Worm (Caenorhabditis elegans) whole organism, L4 larva: ENCODE measurements around the gene snr-4.
A peak's percentile ranks its signal among the peaks of the same experiment; 100 is the strongest.

Experiments used
- D1046.2 ChIP-seq: fragments of 200-800 bp; sonication (Bioruptor generic); IDR thresholded peaks from 2 replicates; pipeline ENCODE4 v1.3.6; 2022; ENCODE audit warnings: missing genetic modification characterization, missing compliant biosample characterization
- F44E2.7 ChIP-seq: fragments of 200-800 bp; sonication (Bioruptor generic); IDR thresholded peaks from 2 replicates; pipeline ENCODE4 v2.1.2; 2022; ENCODE audit warnings: missing genetic modification characterization, missing compliant biosample characterization
- T20F7.1 ChIP-seq: fragments of 200-800 bp; sonication (Bioruptor generic); optimal IDR thresholded peaks from 2 replicates; lab custom pipeline; 2018; ENCODE audit warnings: mild to moderate bottlenecking, missing genetic modification characterization, missing compliant biosample characterization
- Y105C5A.15 ChIP-seq: fragments of 200-800 bp; sonication (Bioruptor generic); IDR thresholded peaks from 2 replicates; pipeline ENCODE4 v1.3.6; 2022; ENCODE audit warnings: missing genetic modification characterization, missing compliant biosample characterization
- Y5F2A.4 ChIP-seq: fragments of 200-800 bp; sonication (Bioruptor generic); optimal IDR thresholded peaks from 2 replicates; lab custom pipeline; 2018; ENCODE audit warnings: mild to moderate bottlenecking, missing genetic modification characterization, missing compliant biosample characterization
- ZK337.2 ChIP-seq: fragments of 200-800 bp; sonication (Bioruptor generic); IDR thresholded peaks from 2 replicates; pipeline ENCODE4 v1.3.6; 2022; ENCODE audit warnings: missing genetic modification reagents, missing genetic modification characterization, missing compliant biosample characterization
- aha-1 ChIP-seq: fragments of 150-350 bp; peaks from one replicate; lab custom pipeline; 2014; ENCODE audit warnings: missing biosample characterization, missing genetic modification characterization
- ceh-20 ChIP-seq: fragments of 200-800 bp; sonication (Bioruptor generic); IDR thresholded peaks from 2 replicates; pipeline ENCODE4 v1.3.6; 2022; ENCODE audit warnings: missing genetic modification reagents, missing genetic modification characterization, missing compliant biosample characterization
- ceh-62 ChIP-seq: sonication (generic microtip); optimal IDR thresholded peaks from 2 replicates; lab custom pipeline; 2017; ENCODE audit warnings: missing biosample characterization, missing genetic modification characterization
- ces-1 ChIP-seq: fragments of 150-350 bp; sonication (generic microtip); optimal IDR thresholded peaks from 4 replicates; lab custom pipeline; 2014; ENCODE audit warnings: missing biosample characterization, missing genetic modification reagents, missing genetic modification characterization
- ctbp-1 ChIP-seq: fragments of 200-800 bp; sonication (Bioruptor generic); IDR thresholded peaks from 2 replicates; pipeline ENCODE4 v1.3.6; 2022; ENCODE audit warnings: missing genetic modification reagents, missing genetic modification characterization, missing compliant biosample characterization
- daf-16 ChIP-seq, 3 experiments: sonication (generic microtip); optimal IDR thresholded peaks; 2 replicates each; lab custom pipeline; 2016 to 2017; ENCODE audit warnings: missing genetic modification characterization in 3 of 3, missing genetic modification reagents in 3 of 3, mild to moderate bottlenecking in 2 of 3, missing compliant biosample characterization in 2 of 3, missing biosample characterization in 1 of 3, moderate library complexity in 1 of 3
- dmd-6 ChIP-seq: fragments of 200-800 bp; sonication (Bioruptor generic); IDR thresholded peaks from 2 replicates; pipeline ENCODE4 v1.3.6; 2022; ENCODE audit warnings: missing genetic modification reagents, missing genetic modification characterization, missing compliant biosample characterization
- dmd-8 ChIP-seq: fragments of 200-800 bp; sonication (Bioruptor generic); IDR thresholded peaks from 2 replicates; pipeline ENCODE4 v1.3.6; 2022; ENCODE audit warnings: missing genetic modification characterization, missing compliant biosample characterization
- dpl-1 ChIP-seq: fragments of 150-350 bp; optimal IDR thresholded peaks from 2 replicates; lab custom pipeline; 2014; ENCODE audit warnings: missing biosample characterization, missing genetic modification reagents, missing genetic modification characterization
- dve-1 ChIP-seq: sonication (generic microtip); optimal IDR thresholded peaks from 2 replicates; lab custom pipeline; 2017; ENCODE audit warnings: antibody characterized with exemption, mild to moderate bottlenecking, missing genetic modification characterization, missing compliant biosample characterization; ENCODE audit not compliant: insufficient read depth
- egl-43 ChIP-seq: fragments of 200-800 bp; sonication (Bioruptor generic); IDR thresholded peaks from 2 replicates; pipeline ENCODE4 v1.3.6; 2022; ENCODE audit warnings: missing genetic modification reagents, missing genetic modification characterization, missing compliant biosample characterization
- fos-1 ChIP-seq: fragments of 150-350 bp; optimal IDR thresholded peaks from 2 replicates; lab custom pipeline; 2014; ENCODE audit warnings: missing biosample characterization, missing genetic modification characterization
- hif-1 ChIP-seq, 2 experiments: sonication (generic microtip); optimal IDR thresholded peaks; 2 replicates each; lab custom pipeline; 2016 to 2017; ENCODE audit warnings: missing compliant biosample characterization in 2 of 2, missing genetic modification characterization in 2 of 2, missing genetic modification reagents in 2 of 2, missing genotype in 2 of 2, mild to moderate bottlenecking in 1 of 2
- hlh-11 ChIP-seq: fragments of 200-800 bp; sonication (Bioruptor generic); optimal IDR thresholded peaks from 2 replicates; lab custom pipeline; 2018; ENCODE audit warnings: mild to moderate bottlenecking, missing genetic modification characterization, missing compliant biosample characterization
- lin-13 ChIP-seq: fragments of 150-350 bp; optimal IDR thresholded peaks from 2 replicates; lab custom pipeline; 2014; ENCODE audit warnings: missing biosample characterization, missing genetic modification reagents, missing genetic modification characterization
- lin-15B ChIP-seq: fragments of 150-350 bp; sonication (generic microtip); optimal IDR thresholded peaks from 3 replicates; lab custom pipeline; 2014; ENCODE audit warnings: missing biosample characterization, missing genetic modification characterization
- lin-38 ChIP-seq: fragments of 200-800 bp; sonication (Bioruptor generic); IDR thresholded peaks from 2 replicates; pipeline ENCODE4 v1.3.6; 2022; ENCODE audit warnings: missing genetic modification reagents, missing genetic modification characterization, missing compliant biosample characterization
- lsy-2 ChIP-seq, 2 experiments: fragments of 150-350 bp in 1 of 2; sonication (generic microtip) in 1 of 2; optimal IDR thresholded peaks; 2 replicates each; lab custom pipeline; 2014 to 2017; ENCODE audit warnings: missing biosample characterization in 2 of 2, missing genetic modification characterization in 2 of 2
- madf-9 ChIP-seq: fragments of 200-800 bp; sonication (Bioruptor generic); conservative IDR thresholded peaks from 2 replicates; pipeline ENCODE4 v1.3.6; 2022; ENCODE audit warnings: missing genetic modification reagents, missing genetic modification characterization, missing compliant biosample characterization
- mdt-29 ChIP-seq: fragments of 200-800 bp; sonication (Bioruptor generic); IDR thresholded peaks from 2 replicates; pipeline ENCODE4 v1.3.6; 2022; ENCODE audit warnings: missing genetic modification reagents, missing genetic modification characterization, missing compliant biosample characterization
- mep-1 ChIP-seq: fragments of 150-350 bp; sonication (generic microtip); optimal IDR thresholded peaks from 3 replicates; lab custom pipeline; 2014; ENCODE audit warnings: missing biosample characterization, missing genetic modification characterization
- mes-2 ChIP-seq: sonication (generic microtip); optimal IDR thresholded peaks from 2 replicates; lab custom pipeline; 2016; ENCODE audit warnings: missing genotype, mild to moderate bottlenecking, missing genetic modification characterization, missing compliant biosample characterization; ENCODE audit not compliant: poor library complexity, severe bottlenecking
- nhr-25 ChIP-seq: sonication (generic microtip); optimal IDR thresholded peaks from 2 replicates; lab custom pipeline; 2017; ENCODE audit warnings: missing genetic modification characterization, mild to moderate bottlenecking, missing compliant biosample characterization, antibody characterized with exemption, moderate library complexity, borderline replicate concordance; ENCODE audit not compliant: insufficient read depth
- nhr-42 ChIP-seq: fragments of 200-800 bp; sonication (Bioruptor generic); IDR thresholded peaks from 2 replicates; pipeline ENCODE4 v1.3.6; 2022; ENCODE audit warnings: missing genetic modification characterization, missing compliant biosample characterization
- nhr-48 ChIP-seq: sonication (generic microtip); optimal IDR thresholded peaks from 2 replicates; lab custom pipeline; 2016; ENCODE audit warnings: mild to moderate bottlenecking, missing genetic modification characterization, missing compliant biosample characterization
- nhr-6 ChIP-seq: fragments of 150-350 bp; optimal IDR thresholded peaks from 2 replicates; lab custom pipeline; 2014; ENCODE audit warnings: missing biosample characterization, missing genetic modification characterization
- pha-4 ChIP-seq, 2 experiments: fragments of 150-350 bp in 1 of 2; fragments of 200-800 bp in 1 of 2; sonication (Bioruptor generic) in 1 of 2; IDR thresholded peaks in 1 of 2; optimal IDR thresholded peaks in 1 of 2; 2 replicates each; pipeline versions ENCODE4 v1.3.6 to Lab custom; 2014 to 2022; ENCODE audit warnings: missing genetic modification characterization in 2 of 2, missing genetic modification reagents in 2 of 2, missing biosample characterization in 1 of 2, missing compliant biosample characterization in 1 of 2
- rbr-2 ChIP-seq: sonication (generic microtip); optimal IDR thresholded peaks from 2 replicates; lab custom pipeline; 2016; ENCODE audit warnings: missing genotype, missing genetic modification characterization, missing compliant biosample characterization
- unc-130 ChIP-seq: sonication (generic microtip); optimal IDR thresholded peaks from 2 replicates; lab custom pipeline; 2016; ENCODE audit warnings: missing genetic modification reagents, missing genetic modification characterization, missing compliant biosample characterization
- unc-62 ChIP-seq, 3 experiments: fragments of 150-350 bp in 1 of 3; sonication (generic microtip); optimal IDR thresholded peaks in 2 of 3; peaks in 1 of 3; 1 replicate in 1 of 3; 2 replicates in 2 of 3; lab custom pipeline; 2014 to 2017; ENCODE audit warnings: missing biosample characterization in 3 of 3, missing genetic modification characterization in 3 of 3, missing genetic modification reagents in 3 of 3, missing genotype in 1 of 3
- zfp-3 ChIP-seq: fragments of 200-800 bp; sonication (Bioruptor generic); conservative IDR thresholded peaks from 2 replicates; pipeline ENCODE4 v1.3.6; 2022; ENCODE audit warnings: missing genetic modification reagents, missing genetic modification characterization, missing compliant biosample characterization
- ztf-11 ChIP-seq: fragments of 150-350 bp; optimal IDR thresholded peaks from 2 replicates; lab custom pipeline; 2014; ENCODE audit warnings: missing biosample characterization, missing genetic modification characterization
- ztf-7 ChIP-seq: fragments of 150-350 bp; optimal IDR thresholded peaks from 2 replicates; lab custom pipeline; 2014; ENCODE audit warnings: missing biosample characterization, missing genetic modification characterization

The snr-4 gene

DNA sequence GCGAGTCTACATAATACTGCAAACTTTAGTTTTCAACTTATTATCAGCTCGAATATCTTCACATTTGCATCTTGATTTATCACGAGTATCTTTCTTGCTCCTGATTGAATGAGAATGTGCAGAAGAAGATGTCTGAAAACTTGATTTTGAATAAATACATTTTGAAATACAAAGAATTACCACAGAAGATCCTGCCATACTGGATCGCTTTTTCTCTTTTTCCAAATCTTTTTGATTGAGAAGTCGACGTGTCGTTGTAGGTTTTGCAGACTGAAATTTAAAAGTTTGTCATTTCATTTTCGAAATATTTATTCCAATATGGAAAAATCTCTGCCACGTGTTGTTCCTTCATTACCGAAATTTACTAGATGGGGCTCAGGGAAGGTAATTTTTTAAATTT, 16.3 kb upstream of the snr-4 start, which contains the start of gene C52E4.12:
TSS of gene C52E4.12 (plus strand) at position 301 of the 400 bp plus-strand sequence.
- no peak for TF ChIP-seq ZK337.2 (GFP tag; lab: Robert Waterston, UW)
- TF ChIP-seq fos-1 (tag; lab: Kevin White, UChicago), result no peak
- TF ChIP-seq madf-9 (GFP tag; lab: Robert Waterston, UW), result no peak
- no peak for TF ChIP-seq lin-15B
- no peak for TF ChIP-seq lin-13 (GFP tag; lab: Kevin White, UChicago)
- no peak for TF ChIP-seq nhr-42
- TF ChIP-seq T20F7.1 (GFP tag; lab: Kevin White, UChicago), result no peak
- TF ChIP-seq D1046.2 (GFP tag; lab: Robert Waterston, UW), result no peak
- TF ChIP-seq ztf-11 (tag; lab: Kevin White, UChicago), result no peak
- TF ChIP-seq hif-1 (tag; optimal IDR thresholded peaks at IDR 0.05; lab: Kevin White, UChicago), result no peak

DNA sequence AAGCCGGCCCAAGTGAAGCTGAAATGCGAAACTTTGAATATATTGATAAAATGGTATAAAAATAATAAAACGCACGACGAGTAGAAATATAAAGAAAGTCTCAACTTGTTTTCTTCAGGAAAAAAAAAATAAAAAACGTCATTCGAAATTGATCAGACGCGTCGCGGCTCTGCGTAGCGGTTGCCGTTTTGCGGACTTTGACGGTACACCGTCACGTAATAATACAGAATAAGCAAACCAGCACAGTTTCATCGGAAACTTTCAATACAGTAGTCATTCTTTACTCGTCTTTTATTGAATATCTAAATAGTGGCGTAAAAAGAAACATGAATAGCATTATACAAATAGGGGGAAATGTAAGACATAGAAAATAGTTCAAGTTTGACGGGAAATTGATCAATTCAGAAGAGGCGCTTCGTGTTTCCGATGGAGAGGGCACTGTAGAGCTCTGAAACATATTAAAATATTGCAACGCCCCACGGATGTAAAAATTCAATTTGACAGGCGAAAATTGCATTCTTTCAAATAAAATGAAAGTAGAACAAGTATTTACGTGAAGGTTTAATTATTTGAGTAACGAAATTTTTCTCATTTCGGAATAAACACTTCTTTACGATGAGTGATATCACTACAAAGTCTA, 14.3 kb upstream of the snr-4 start, which contains the start of the genes cyl-1 and C52E4.7:
TSS of gene cyl-1 (minus strand) at position 18 of the 640 bp plus-strand sequence.
TSS of gene C52E4.7 (plus strand) at position 590 of the 640 bp plus-strand sequence.
- TF ChIP-seq egl-43 (GFP tag; lab: Robert Waterston, UW) (no peak), rbr-2 (peak; percentile 45), mep-1 (tag; lab: Kevin White, UChicago) (no peak), ztf-7 (tag; lab: Kevin White, UChicago) (no peak), nhr-6 (tag; lab: Kevin White, UChicago) (peak; percentile 94), lin-38 (GFP tag; lab: Robert Waterston, UW) (peak; percentile 56), unc-130 (GFP tag; lab: Kevin White, UChicago) (no peak), pha-4 (GFP tag; IDR thresholded peaks at IDR 0.05; lab: Robert Waterston, UW) (no peak), pha-4 (tag; optimal IDR thresholded peaks at IDR 0.05; lab: Kevin White, UChicago) (no peak), unc-62 (GFP tag; optimal IDR thresholded peaks at IDR 0.05 in 1 of 2; lab: Kevin White, UChicago) (peak in 1 of 2 experiments; percentile 58), unc-62 (tag; optimal IDR thresholded peaks at IDR 0.05; lab: Kevin White, UChicago) (no peak), dmd-8 (no peak), Y5F2A.4 (GFP tag; lab: Kevin White, UChicago) (no peak), mes-2 (peak; percentile 73), ctbp-1 (GFP tag; lab: Robert Waterston, UW) (no peak), hlh-11 (tag; lab: Kevin White, UChicago) (no peak), ceh-62 (no peak), daf-16 (GFP tag; optimal IDR thresholded peaks at IDR 0.05; lab: Kevin White, UChicago) (no peak), daf-16 (tag; optimal IDR thresholded peaks at IDR 0.05; lab: Kevin White, UChicago) (peak; percentile 56), dmd-6 (no peak), aha-1 (peak; percentile 41), F44E2.7 (GFP tag; lab: Robert Waterston, UW) (no peak), nhr-48 (tag; lab: Kevin White, UChicago) (no peak), lin-13 (GFP tag; lab: Kevin White, UChicago) (peak; percentile 53), dve-1 (tag; lab: Kevin White, UChicago) (peak; percentile 39), mdt-29 (GFP tag; lab: Robert Waterston, UW) (no peak), zfp-3 (GFP tag; lab: Robert Waterston, UW) (no peak), lsy-2 (tag; optimal IDR thresholded peaks at IDR 0.05; lab: Kevin White, UChicago) (peak in 1 of 2 experiments; percentile 72), dpl-1 (GFP tag; lab: Kevin White, UChicago) (peak; percentile 67), ces-1 (GFP tag; lab: Kevin White, UChicago) (no peak), ceh-20 (GFP tag; lab: Robert Waterston, UW) (no peak), Y105C5A.15 (GFP tag; lab: Robert Waterston, UW) (no peak), nhr-25 (tag; lab: Kevin White, UChicago) (peak; percentile 39)
